Worm (Caenorhabditis elegans) whole organism, midembryonic: ENCODE measurements around the gene Y66A7A.4.

Experiments
- T22C8.4 ChIP-seq: fragments of 200-800 bp; sonication (Bioruptor generic); IDR thresholded peaks from 2 replicates; pipeline ENCODE4 v1.3.6; 2022; ENCODE audit warnings: missing genetic modification characterization, missing compliant biosample characterization
- flt-1 ChIP-seq: fragments of 200-800 bp; sonication (Bioruptor generic); IDR thresholded peaks from 2 replicates; pipeline ENCODE4 v1.3.6; 2022; ENCODE audit warnings: missing genetic modification characterization, missing compliant biosample characterization
- ztf-23 ChIP-seq: fragments of 200-800 bp; sonication (Bioruptor generic); IDR thresholded peaks from 2 replicates; pipeline ENCODE4 v1.3.6; 2022; ENCODE audit warnings: missing genetic modification reagents, missing genetic modification characterization, missing compliant biosample characterization

DNA sequence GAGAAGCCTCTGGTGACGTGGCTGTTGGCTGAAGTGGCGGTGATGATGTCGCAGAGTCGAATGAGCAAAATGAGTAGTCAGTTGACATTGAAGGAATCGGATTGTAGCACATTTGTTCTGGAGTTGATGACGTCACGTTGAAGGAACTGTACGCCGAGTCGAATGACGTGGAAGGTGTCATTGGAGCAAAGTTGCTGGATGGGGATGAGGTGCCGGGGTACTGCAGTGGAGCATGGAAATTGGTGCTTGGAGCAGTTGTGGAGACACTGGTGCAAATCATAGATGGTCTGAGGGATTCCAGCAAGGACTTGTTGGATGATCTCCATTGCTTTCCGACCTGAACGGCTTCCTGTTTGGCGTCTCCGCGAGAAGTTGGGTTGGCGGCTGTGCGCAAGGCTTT is 21.0 kb downstream of the Y66A7A.4 start:
- no peak for TF ChIP-seq flt-1 (GFP tag; lab: Robert Waterston, UW)
- no peak for TF ChIP-seq T22C8.4 (GFP tag; lab: Robert Waterston, UW)
- no peak for TF ChIP-seq ztf-23 (GFP tag; lab: Robert Waterston, UW)
